Worm (Caenorhabditis elegans) whole organism, late embryonic: ENCODE data around the gene C01B10.7.

Experiments
- C08G9.2 ChIP-seq: sonication (generic microtip); optimal IDR thresholded peaks from 2 replicates; lab custom pipeline; 2016; ENCODE audit warnings: mild to moderate bottlenecking, missing genetic modification characterization, moderate library complexity, missing compliant biosample characterization
- C38D4.7 ChIP-seq: fragments of 200-800 bp; sonication (Bioruptor generic); optimal IDR thresholded peaks from 2 replicates; lab custom pipeline; 2018; ENCODE audit warnings: mild to moderate bottlenecking, missing genetic modification characterization, moderate library complexity, missing compliant biosample characterization
- F13H6.1 ChIP-seq: sonication (generic microtip); optimal IDR thresholded peaks from 2 replicates; lab custom pipeline; 2016; ENCODE audit warnings: missing genetic modification characterization, missing compliant biosample characterization
- K09A11.1 ChIP-seq: sonication (generic microtip); optimal IDR thresholded peaks from 2 replicates; lab custom pipeline; 2017; ENCODE audit warnings: antibody characterized with exemption, mild to moderate bottlenecking, missing genetic modification characterization, missing compliant biosample characterization; ENCODE audit not compliant: insufficient read depth
- ceh-14 ChIP-seq: sonication (generic microtip); optimal IDR thresholded peaks from 2 replicates; lab custom pipeline; 2016; ENCODE audit warnings: missing genotype, missing genetic modification characterization, missing compliant biosample characterization
- ceh-19 ChIP-seq: fragments of 200-800 bp; sonication (Bioruptor generic); optimal IDR thresholded peaks from 2 replicates; lab custom pipeline; 2018; ENCODE audit warnings: mild to moderate bottlenecking, missing genetic modification characterization, missing compliant biosample characterization
- ceh-2 ChIP-seq: sonication (generic microtip); optimal IDR thresholded peaks from 2 replicates; lab custom pipeline; 2016; ENCODE audit warnings: missing genotype, missing genetic modification characterization, missing compliant biosample characterization
- ceh-30 ChIP-seq: fragments of 150-350 bp; optimal IDR thresholded peaks from 2 replicates; lab custom pipeline; 2014; ENCODE audit warnings: missing biosample characterization, missing genetic modification characterization
- ceh-31 ChIP-seq: sonication (generic microtip); optimal IDR thresholded peaks from 2 replicates; lab custom pipeline; 2016; ENCODE audit warnings: missing genetic modification characterization, missing compliant biosample characterization
- ceh-34 ChIP-seq: sonication (generic microtip); optimal IDR thresholded peaks from 2 replicates; lab custom pipeline; 2016; ENCODE audit warnings: mild to moderate bottlenecking, missing genetic modification characterization, missing compliant biosample characterization
- ceh-45 ChIP-seq: fragments of 200-800 bp; sonication (Bioruptor generic); IDR thresholded peaks from 2 replicates; pipeline ENCODE4 v1.3.6; 2022; ENCODE audit warnings: missing genetic modification reagents, missing genetic modification characterization, missing compliant biosample characterization
- ceh-6 ChIP-seq: fragments of 200-800 bp; sonication (Bioruptor generic); optimal IDR thresholded peaks from 2 replicates; lab custom pipeline; 2018; ENCODE audit warnings: mild to moderate bottlenecking, missing genetic modification characterization, missing compliant biosample characterization
- ceh-9 ChIP-seq: sonication (generic microtip); optimal IDR thresholded peaks from 2 replicates; lab custom pipeline; 2016; ENCODE audit warnings: mild to moderate bottlenecking, missing genetic modification characterization, inconsistent platforms, missing compliant biosample characterization
- elt-2 ChIP-seq: sonication (generic microtip); optimal IDR thresholded peaks from 2 replicates; lab custom pipeline; 2016; ENCODE audit warnings: missing genetic modification reagents, missing genetic modification characterization, missing compliant biosample characterization
- ets-4 ChIP-seq: sonication (generic microtip); optimal IDR thresholded peaks from 2 replicates; lab custom pipeline; 2016; ENCODE audit warnings: missing genetic modification characterization, missing compliant biosample characterization
- eyg-1 ChIP-seq: sonication (generic microtip); optimal IDR thresholded peaks from 2 replicates; lab custom pipeline; 2016; ENCODE audit warnings: missing genotype, missing genetic modification characterization, missing compliant biosample characterization
- fax-1 ChIP-seq: sonication (generic microtip); optimal IDR thresholded peaks from 2 replicates; lab custom pipeline; 2016; ENCODE audit warnings: missing genotype, missing genetic modification characterization, missing compliant biosample characterization
- fkh-6 ChIP-seq: sonication (generic microtip); optimal IDR thresholded peaks from 2 replicates; lab custom pipeline; 2016; ENCODE audit warnings: missing genetic modification characterization, missing compliant biosample characterization
- gmeb-2 ChIP-seq: sonication (generic microtip); optimal IDR thresholded peaks from 2 replicates; lab custom pipeline; 2016; ENCODE audit warnings: missing genetic modification characterization, inconsistent platforms, missing compliant biosample characterization
- hlh-6 ChIP-seq: sonication (generic microtip); optimal IDR thresholded peaks from 2 replicates; lab custom pipeline; 2016; ENCODE audit warnings: missing genotype, missing genetic modification characterization, missing compliant biosample characterization
- hlh-8 ChIP-seq: sonication (generic microtip); optimal IDR thresholded peaks from 2 replicates; lab custom pipeline; 2016; ENCODE audit warnings: missing genotype, missing genetic modification characterization, missing compliant biosample characterization
- lim-6 ChIP-seq: sonication (generic microtip); optimal IDR thresholded peaks from 2 replicates; lab custom pipeline; 2016; ENCODE audit warnings: missing genetic modification characterization, missing compliant biosample characterization
- madf-2 ChIP-seq: sonication (generic microtip); optimal IDR thresholded peaks from 2 replicates; lab custom pipeline; 2017; ENCODE audit warnings: missing genetic modification characterization, missing compliant biosample characterization
- mec-3 ChIP-seq: sonication (generic microtip); optimal IDR thresholded peaks from 2 replicates; lab custom pipeline; 2016; ENCODE audit warnings: borderline replicate concordance, missing genetic modification characterization, missing compliant biosample characterization
- nfya-1 ChIP-seq: sonication (generic microtip); optimal IDR thresholded peaks from 2 replicates; lab custom pipeline; 2017; ENCODE audit warnings: missing genetic modification characterization, mild to moderate bottlenecking, missing compliant biosample characterization, antibody characterized with exemption, moderate library complexity
- nhr-11 ChIP-seq: fragments of 150-350 bp; optimal IDR thresholded peaks from 2 replicates; lab custom pipeline; 2014; ENCODE audit warnings: missing biosample characterization, missing genetic modification characterization
- pat-9 ChIP-seq: fragments of 200-800 bp; sonication (Bioruptor generic); optimal IDR thresholded peaks from 2 replicates; lab custom pipeline; 2018; ENCODE audit warnings: mild to moderate bottlenecking, missing genetic modification characterization, moderate library complexity, missing compliant biosample characterization
- pha-2 ChIP-seq: sonication (generic microtip); optimal IDR thresholded peaks from 2 replicates; lab custom pipeline; 2017; ENCODE audit warnings: mild to moderate bottlenecking, missing genetic modification characterization, missing compliant biosample characterization
- pros-1 ChIP-seq: fragments of 150-350 bp; optimal IDR thresholded peaks from 2 replicates; lab custom pipeline; 2014; ENCODE audit warnings: missing biosample characterization, missing genetic modification reagents, missing genetic modification characterization
- rnt-1 ChIP-seq: sonication (generic microtip); optimal IDR thresholded peaks from 2 replicates; lab custom pipeline; 2016; ENCODE audit warnings: missing genetic modification characterization, missing compliant biosample characterization
- sdc-2 ChIP-seq: sonication (generic microtip); optimal IDR thresholded peaks from 2 replicates; lab custom pipeline; 2016; ENCODE audit warnings: missing genotype, missing genetic modification characterization, missing compliant biosample characterization
- tbx-2 ChIP-seq: sonication (generic microtip); optimal IDR thresholded peaks from 2 replicates; lab custom pipeline; 2016; ENCODE audit warnings: missing genetic modification characterization, missing compliant biosample characterization
- tbx-7 ChIP-seq: sonication (generic microtip); optimal IDR thresholded peaks from 2 replicates; lab custom pipeline; 2016; ENCODE audit warnings: missing genotype, missing genetic modification characterization, missing compliant biosample characterization
- ttx-3 ChIP-seq: sonication (generic microtip); optimal IDR thresholded peaks from 2 replicates; lab custom pipeline; 2016; ENCODE audit warnings: missing genetic modification reagents, missing genetic modification characterization, missing compliant biosample characterization
- unc-3 ChIP-seq, 2 experiments: fragments of 200-800 bp in 1 of 2; sonication (Bioruptor generic) in 1 of 2; sonication (generic microtip) in 1 of 2; conservative IDR thresholded peaks in 1 of 2; optimal IDR thresholded peaks in 1 of 2; 2 replicates each; pipeline versions ENCODE4 v1.3.6 to Lab custom; 2016 to 2022; ENCODE audit warnings: missing compliant biosample characterization in 2 of 2, missing genetic modification characterization in 2 of 2, missing genetic modification reagents in 1 of 2
- unc-42 ChIP-seq: sonication (generic microtip); optimal IDR thresholded peaks from 2 replicates; lab custom pipeline; 2016; ENCODE audit warnings: missing genotype, missing genetic modification characterization, missing compliant biosample characterization
- unc-86 ChIP-seq: sonication (generic microtip); optimal IDR thresholded peaks from 2 replicates; lab custom pipeline; 2016; ENCODE audit warnings: missing genetic modification characterization, missing compliant biosample characterization
- zip-5 ChIP-seq: sonication (generic microtip); optimal IDR thresholded peaks from 2 replicates; lab custom pipeline; 2016; ENCODE audit warnings: missing genetic modification characterization, missing compliant biosample characterization
- ztf-16 ChIP-seq: sonication (generic microtip); optimal IDR thresholded peaks from 2 replicates; lab custom pipeline; 2017; ENCODE audit warnings: missing genetic modification characterization, missing compliant biosample characterization

The C01B10.7 gene

ce11 chrIV:6627798-6628197, 10.6 kb upstream of the C01B10.7 start, which contains the start of gene cest-5.2:
cest-5.2 (minus strand) TSS chrIV:6627925.
- TF ChIP-seq elt-2 (tag; lab: Kevin White, UChicago) (peak; percentile 73), pat-9 (no peak), K09A11.1 (no peak), gmeb-2 (tag; lab: Kevin White, UChicago) (no peak), nhr-11 (no peak), ceh-9 (tag; lab: Kevin White, UChicago) (no peak), ceh-30 (tag; lab: Kevin White, UChicago) (no peak)

ce11 chrIV:6631704-6632272, 6.6 kb upstream of the C01B10.7 start, which contains the start of the genes cest-5.1 and C01B10.9:
cest-5.1 (minus strand) TSS chrIV:6631754.
C01B10.9 (plus strand) TSS chrIV:6632222.
- TF ChIP-seq ets-4 (peak; percentile 90), nfya-1 (tag; lab: Kevin White, UChicago) (peak; percentile 5), hlh-8 (peak; percentile 68), sdc-2 (tag; lab: Kevin White, UChicago) (peak; percentile 43), eyg-1 (tag; lab: Kevin White, UChicago) (peak; percentile 17), C08G9.2 (peak; percentile 91), ceh-14 (peak; percentile 68), mec-3 (tag; lab: Kevin White, UChicago) (peak; percentile 60), ceh-31 (tag; lab: Kevin White, UChicago) (peak; percentile 95), unc-3 (GFP tag; conservative IDR thresholded peaks at IDR 0.05; lab: Robert Waterston, UW) (no peak), unc-3 (tag; optimal IDR thresholded peaks at IDR 0.05; lab: Kevin White, UChicago) (peak; percentile 23), ceh-2 (tag; lab: Kevin White, UChicago) (peak; percentile 90), pros-1 (tag; lab: Kevin White, UChicago) (no peak), C38D4.7 (no peak), elt-2 (tag; lab: Kevin White, UChicago) (peak; percentile 75), F13H6.1 (tag; lab: Kevin White, UChicago) (peak; percentile 58), tbx-2 (tag; lab: Kevin White, UChicago) (peak; percentile 82), fkh-6 (tag; lab: Kevin White, UChicago) (peak; percentile 49), ttx-3 (tag; lab: Kevin White, UChicago) (no peak), zip-5 (peak; percentile 74), tbx-7 (tag; lab: Kevin White, UChicago) (peak; percentile 84), ceh-30 (tag; lab: Kevin White, UChicago) (no peak), fax-1 (tag; lab: Kevin White, UChicago) (peak; percentile 45), unc-42 (tag; lab: Kevin White, UChicago) (peak; percentile 56), ceh-6 (GFP tag; lab: Kevin White, UChicago) (peak; percentile 6), rnt-1 (tag; lab: Kevin White, UChicago) (peak; percentile 52), lim-6 (peak; percentile 33), hlh-6 (tag; lab: Kevin White, UChicago) (no peak), madf-2 (no peak), ceh-34 (tag; lab: Kevin White, UChicago) (peak; percentile 64), pha-2 (tag; lab: Kevin White, UChicago) (peak; percentile 6)
- TF ChIP-seq, all 69 proteins: peak for 24

- TF ChIP-seq ztf-16 (tag; lab: Kevin White, UChicago), result no peak
- no peak for TF ChIP-seq ceh-45
- no peak for TF ChIP-seq rnt-1 (tag; lab: Kevin White, UChicago)
- no peak for TF ChIP-seq lim-6
- no peak for TF ChIP-seq C38D4.7
- TF ChIP-seq unc-86 (tag; lab: Kevin White, UChicago), result no peak
- no peak for TF ChIP-seq ceh-19 (GFP tag; lab: Kevin White, UChicago)
- TF ChIP-seq pha-2 (tag; lab: Kevin White, UChicago), result no peak
- TF ChIP-seq unc-42 (tag; lab: Kevin White, UChicago), result no peak
These were observed 3.6 kb upstream of the C01B10.7 start, which contains the start of gene metl-13 for ce11 chrIV:6634789-6635188. metl-13 (plus strand) TSS chrIV:6635089.
